Worm (Caenorhabditis elegans) whole organism, L4 larva: Measurements from ENCODE around the gene srx-122.

Source experiments
- ama-1 ChIP-seq: fragments of 150-350 bp; optimal IDR thresholded peaks from 2 replicates; lab custom pipeline; 2014; ENCODE audit warnings: inconsistent platforms, mixed read lengths
- dve-1 ChIP-seq: sonication (generic microtip); optimal IDR thresholded peaks from 2 replicates; lab custom pipeline; 2017; ENCODE audit warnings: antibody characterized with exemption, mild to moderate bottlenecking, missing genetic modification characterization, missing compliant biosample characterization; ENCODE audit not compliant: insufficient read depth
- fkh-10 ChIP-seq: fragments of 150-350 bp; optimal IDR thresholded peaks from 2 replicates; lab custom pipeline; 2014; ENCODE audit warnings: missing biosample characterization, missing genetic modification reagents, missing genetic modification characterization
- hlh-30 ChIP-seq: sonication (generic microtip); optimal IDR thresholded peaks from 2 replicates; lab custom pipeline; 2017; ENCODE audit warnings: antibody characterized with exemption, mild to moderate bottlenecking, missing genetic modification characterization, missing compliant biosample characterization; ENCODE audit not compliant: insufficient read depth
- lin-15B ChIP-seq: fragments of 150-350 bp; sonication (generic microtip); optimal IDR thresholded peaks from 3 replicates; lab custom pipeline; 2014; ENCODE audit warnings: missing biosample characterization, missing genetic modification characterization
- lsy-2 ChIP-seq, 2 experiments: fragments of 150-350 bp in 1 of 2; sonication (generic microtip) in 1 of 2; optimal IDR thresholded peaks; 2 replicates each; lab custom pipeline; 2014 to 2017; ENCODE audit warnings: missing biosample characterization in 2 of 2, missing genetic modification characterization in 2 of 2
- nhr-28 ChIP-seq: fragments of 150-350 bp; optimal IDR thresholded peaks from 2 replicates; lab custom pipeline; 2014; ENCODE audit warnings: missing biosample characterization, missing genetic modification characterization
- nhr-76 ChIP-seq: fragments of 150-350 bp; optimal IDR thresholded peaks from 2 replicates; lab custom pipeline; 2014; ENCODE audit warnings: missing biosample characterization, missing genetic modification characterization
- php-3 ChIP-seq: fragments of 200-800 bp; sonication (Bioruptor generic); IDR thresholded peaks from 2 replicates; pipeline ENCODE4 v1.3.6; 2022; ENCODE audit warnings: missing genetic modification reagents, missing genetic modification characterization, missing compliant biosample characterization
- zfp-2 ChIP-seq: sonication (generic microtip); optimal IDR thresholded peaks from 2 replicates; lab custom pipeline; 2016; ENCODE audit warnings: mild to moderate bottlenecking, missing genetic modification characterization, missing compliant biosample characterization
- ztf-7 ChIP-seq: fragments of 150-350 bp; optimal IDR thresholded peaks from 2 replicates; lab custom pipeline; 2014; ENCODE audit warnings: missing biosample characterization, missing genetic modification characterization

DNA sequence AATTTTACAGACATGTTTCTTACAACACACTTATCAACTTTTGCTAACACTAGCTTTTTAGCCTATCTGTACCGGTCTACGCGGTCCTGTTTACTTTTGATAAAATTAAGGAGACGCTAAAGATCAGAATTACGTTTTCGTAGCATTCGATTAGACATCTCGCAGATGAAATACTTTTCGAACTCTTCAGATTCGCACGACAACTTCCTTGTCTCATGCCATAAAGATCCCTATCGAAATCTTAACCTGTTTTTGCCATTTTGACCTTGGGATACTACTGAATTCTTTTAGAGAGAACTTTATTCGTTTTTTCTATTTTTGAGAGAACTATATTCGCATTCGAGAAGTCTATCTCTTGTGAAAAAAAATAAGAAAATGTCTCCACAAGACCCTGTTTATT, 35.7 kb upstream of the srx-122 start, which contains the start of gene C17B7.5:
- TF ChIP-seq hlh-30 (tag; lab: Kevin White, UChicago) (no peak), nhr-28 (tag; lab: Kevin White, UChicago) (no peak), nhr-76 (tag; lab: Kevin White, UChicago) (no peak), ztf-7 (tag; lab: Kevin White, UChicago) (no peak), ama-1 (lab: Kevin White, UChicago) (no peak), lin-15B (tag; lab: Kevin White, UChicago) (no peak), lsy-2 (tag; optimal IDR thresholded peaks at IDR 0.05; lab: Kevin White, UChicago) (no peak), zfp-2 (tag; lab: Kevin White, UChicago) (no peak), fkh-10 (GFP tag; lab: Kevin White, UChicago) (no peak), dve-1 (tag; lab: Kevin White, UChicago) (no peak), php-3 (no peak)
